Fruit fly (Drosophila melanogaster): Measurements from ENCODE around the gene primo-1.

- TF ChIP-seq CG8478 (optimal IDR thresholded peaks at IDR 0.05) (no peak), CTCF (optimal IDR thresholded peaks at IDR 0.05) (no peak)
Observed at dm6 chr3R:13672898-13673297, 38.7 kb downstream of the primo-1 start.
